Worm (Caenorhabditis elegans) whole organism, L1 larva: ENCODE data around the gene Y97E10C.1.

Source experiments
- C04F5.9 ChIP-seq: sonication (generic microtip); optimal IDR thresholded peaks from 2 replicates; lab custom pipeline; 2016; ENCODE audit warnings: missing genetic modification characterization, missing compliant biosample characterization
- C16A3.4 ChIP-seq: fragments of 150-350 bp; optimal IDR thresholded peaks from 2 replicates; lab custom pipeline; 2014; ENCODE audit warnings: missing biosample characterization, missing genetic modification characterization
- aly-2 ChIP-seq: fragments of 150-350 bp; optimal IDR thresholded peaks from 2 replicates; lab custom pipeline; 2014; ENCODE audit warnings: missing biosample characterization, missing genetic modification characterization
- ces-1 ChIP-seq: fragments of 150-350 bp; optimal IDR thresholded peaks from 2 replicates; lab custom pipeline; 2014; ENCODE audit warnings: missing biosample characterization, missing genetic modification reagents, missing genetic modification characterization
- dpl-1 ChIP-seq, 3 experiments: fragments of 150-350 bp in 2 of 3; sonication (generic microtip) in 1 of 3; optimal IDR thresholded peaks; 2 replicates each; lab custom pipeline; 2014 to 2017; ENCODE audit warnings: missing biosample characterization in 3 of 3, missing genetic modification characterization in 3 of 3, missing genetic modification reagents in 3 of 3
- efl-1 ChIP-seq, 4 experiments: fragments of 150-350 bp; optimal IDR thresholded peaks in 3 of 4; peaks in 1 of 4; 1 replicate in 1 of 4; 2 replicates in 3 of 4; lab custom pipeline; 2014; ENCODE audit warnings: missing biosample characterization in 2 of 4, missing genetic modification characterization in 2 of 4, missing genetic modification reagents in 2 of 4
- efl-3 ChIP-seq: fragments of 200-800 bp; sonication (Bioruptor generic); optimal IDR thresholded peaks from 2 replicates; lab custom pipeline; 2018; ENCODE audit warnings: mild to moderate bottlenecking, missing genetic modification characterization, missing compliant biosample characterization
- elt-2 ChIP-seq: sonication (generic microtip); optimal IDR thresholded peaks from 2 replicates; lab custom pipeline; 2016; ENCODE audit warnings: missing genetic modification characterization, mild to moderate bottlenecking, inconsistent platforms, missing compliant biosample characterization, missing genetic modification reagents
- ets-5 ChIP-seq: fragments of 200-800 bp; sonication (Bioruptor generic); IDR thresholded peaks from 2 replicates; pipeline ENCODE4 v1.3.6; 2022; ENCODE audit warnings: missing genetic modification characterization, missing compliant biosample characterization
- fkh-8 ChIP-seq: sonication (generic microtip); optimal IDR thresholded peaks from 2 replicates; lab custom pipeline; 2016; ENCODE audit warnings: mild to moderate bottlenecking, missing genetic modification characterization, missing compliant biosample characterization
- fos-1 ChIP-seq: fragments of 150-350 bp; optimal IDR thresholded peaks from 2 replicates; lab custom pipeline; 2014; ENCODE audit warnings: missing biosample characterization, missing genetic modification characterization
- grh-1 ChIP-seq: fragments of 200-800 bp; sonication (Bioruptor generic); IDR thresholded peaks from 2 replicates; pipeline ENCODE4 v1.3.6; 2022; ENCODE audit warnings: missing genetic modification reagents, missing genetic modification characterization, missing compliant biosample characterization
- hlh-17 ChIP-seq: fragments of 200-800 bp; sonication (Bioruptor generic); optimal IDR thresholded peaks from 2 replicates; lab custom pipeline; 2018; ENCODE audit warnings: missing genetic modification characterization, mild to moderate bottlenecking, missing compliant biosample characterization, moderate library complexity, borderline replicate concordance
- irx-1 ChIP-seq: sonication (generic microtip); optimal IDR thresholded peaks from 2 replicates; lab custom pipeline; 2016; ENCODE audit warnings: missing genetic modification characterization, missing compliant biosample characterization
- isw-1 ChIP-seq: fragments of 200-800 bp; sonication (Bioruptor generic); IDR thresholded peaks from 2 replicates; pipeline ENCODE4 v1.3.6; 2022; ENCODE audit warnings: missing genetic modification characterization, missing compliant biosample characterization
- jun-1 ChIP-seq: fragments of 150-350 bp; optimal IDR thresholded peaks from 2 replicates; lab custom pipeline; 2014; ENCODE audit warnings: missing biosample characterization, missing genetic modification reagents, missing genetic modification characterization
- lin-13 ChIP-seq: fragments of 150-350 bp; optimal IDR thresholded peaks from 2 replicates; lab custom pipeline; 2014; ENCODE audit warnings: missing biosample characterization, missing genetic modification reagents, missing genetic modification characterization
- lin-14 ChIP-seq: fragments of 200-800 bp; sonication (Bioruptor generic); optimal IDR thresholded peaks from 2 replicates; lab custom pipeline; 2018; ENCODE audit warnings: mild to moderate bottlenecking, missing genetic modification characterization, moderate library complexity, missing compliant biosample characterization
- lin-15B ChIP-seq: fragments of 150-350 bp; sonication (generic microtip); optimal IDR thresholded peaks from 3 replicates; lab custom pipeline; 2014; ENCODE audit warnings: missing biosample characterization, missing genetic modification characterization
- lin-35 ChIP-seq, 2 experiments: fragments of 150-350 bp; optimal IDR thresholded peaks; 2 replicates each; lab custom pipeline; 2014; ENCODE audit warnings: missing biosample characterization in 2 of 2, missing genetic modification characterization in 2 of 2, missing genetic modification reagents in 2 of 2
- lin-39 ChIP-seq: fragments of 150-350 bp; optimal IDR thresholded peaks from 2 replicates; lab custom pipeline; 2014; ENCODE audit warnings: missing biosample characterization, missing genetic modification reagents, missing genetic modification characterization
- lir-3 ChIP-seq: sonication (generic microtip); optimal IDR thresholded peaks from 2 replicates; lab custom pipeline; 2016; ENCODE audit warnings: mild to moderate bottlenecking, missing genetic modification characterization, moderate library complexity, missing compliant biosample characterization; ENCODE audit not compliant: poor library complexity
- lsy-2 ChIP-seq, 2 experiments: fragments of 150-350 bp; optimal IDR thresholded peaks; 2 replicates each; lab custom pipeline; 2014; ENCODE audit warnings: missing biosample characterization in 2 of 2, missing genetic modification characterization in 2 of 2
- mef-2 ChIP-seq: fragments of 150-350 bp; optimal IDR thresholded peaks from 2 replicates; lab custom pipeline; 2014; ENCODE audit warnings: missing biosample characterization, missing genetic modification characterization
- nhr-19 ChIP-seq: fragments of 200-800 bp; sonication (Bioruptor generic); conservative IDR thresholded peaks from 2 replicates; pipeline ENCODE4 v1.3.6; 2022; ENCODE audit warnings: missing genetic modification characterization, missing compliant biosample characterization
- nhr-237 ChIP-seq: fragments of 150-350 bp; optimal IDR thresholded peaks from 2 replicates; lab custom pipeline; 2014; ENCODE audit warnings: missing biosample characterization, missing genetic modification characterization
- nhr-28 ChIP-seq: fragments of 150-350 bp; optimal IDR thresholded peaks from 2 replicates; lab custom pipeline; 2014; ENCODE audit warnings: missing biosample characterization, missing genetic modification characterization
- nhr-71 ChIP-seq: sonication (generic microtip); optimal IDR thresholded peaks from 2 replicates; lab custom pipeline; 2016; ENCODE audit warnings: mild to moderate bottlenecking, missing genetic modification characterization, moderate library complexity, missing compliant biosample characterization
- nhr-76 ChIP-seq: sonication (generic microtip); optimal IDR thresholded peaks from 2 replicates; lab custom pipeline; 2017; ENCODE audit warnings: missing biosample characterization, missing genetic modification characterization
- nhr-77 ChIP-seq: fragments of 150-350 bp; optimal IDR thresholded peaks from 2 replicates; lab custom pipeline; 2014; ENCODE audit warnings: missing biosample characterization, missing genetic modification characterization
- nhr-90 ChIP-seq: sonication (generic microtip); optimal IDR thresholded peaks from 2 replicates; lab custom pipeline; 2016; ENCODE audit warnings: mild to moderate bottlenecking, missing genetic modification characterization, missing compliant biosample characterization; ENCODE audit not compliant: poor library complexity
- pag-3 ChIP-seq: sonication (generic microtip); optimal IDR thresholded peaks from 2 replicates; lab custom pipeline; 2017; ENCODE audit warnings: missing genetic modification characterization, mild to moderate bottlenecking, missing compliant biosample characterization, antibody characterized with exemption, borderline replicate concordance; ENCODE audit not compliant: insufficient read depth
- pax-3 ChIP-seq: fragments of 200-800 bp; sonication (Bioruptor generic); optimal IDR thresholded peaks from 2 replicates; lab custom pipeline; 2018; ENCODE audit warnings: mild to moderate bottlenecking, missing genetic modification characterization, moderate library complexity, missing compliant biosample characterization
- rnt-1 ChIP-seq: sonication (generic microtip); optimal IDR thresholded peaks from 2 replicates; lab custom pipeline; 2016; ENCODE audit warnings: mild to moderate bottlenecking, missing genetic modification characterization, moderate library complexity, missing compliant biosample characterization
- snpc-4 ChIP-seq: fragments of 150-350 bp; optimal IDR thresholded peaks from 2 replicates; lab custom pipeline; 2014; ENCODE audit warnings: missing biosample characterization, missing genetic modification characterization
- snu-23 ChIP-seq: sonication (generic microtip); optimal IDR thresholded peaks from 2 replicates; lab custom pipeline; 2016; ENCODE audit warnings: missing genetic modification characterization, missing compliant biosample characterization
- sox-4 ChIP-seq: sonication (generic microtip); optimal IDR thresholded peaks from 2 replicates; lab custom pipeline; 2016; ENCODE audit warnings: missing genetic modification characterization, missing compliant biosample characterization
- swsn-7 ChIP-seq: sonication (generic microtip); optimal IDR thresholded peaks from 2 replicates; lab custom pipeline; 2016; ENCODE audit warnings: missing genetic modification characterization, missing compliant biosample characterization
- tbx-2 ChIP-seq: sonication (generic microtip); optimal IDR thresholded peaks from 2 replicates; lab custom pipeline; 2016; ENCODE audit warnings: missing genetic modification characterization, missing compliant biosample characterization
- tlp-1 ChIP-seq: fragments of 150-350 bp; optimal IDR thresholded peaks from 2 replicates; lab custom pipeline; 2014; ENCODE audit warnings: missing biosample characterization, missing genetic modification characterization
- unc-130 ChIP-seq: fragments of 150-350 bp; optimal IDR thresholded peaks from 2 replicates; lab custom pipeline; 2017; ENCODE audit warnings: missing biosample characterization, missing genetic modification characterization, inconsistent platforms
- unc-62 ChIP-seq: fragments of 150-350 bp; optimal IDR thresholded peaks from 2 replicates; lab custom pipeline; 2014; ENCODE audit warnings: missing biosample characterization, missing genetic modification reagents, missing genetic modification characterization
- unc-86 ChIP-seq: sonication (generic microtip); optimal IDR thresholded peaks from 2 replicates; lab custom pipeline; 2016; ENCODE audit warnings: missing genetic modification characterization, missing compliant biosample characterization
- unc-98 ChIP-seq: fragments of 200-800 bp; sonication (Bioruptor generic); IDR thresholded peaks from 2 replicates; pipeline ENCODE4 v1.3.6; 2022; ENCODE audit warnings: missing genetic modification characterization, missing compliant biosample characterization
- vab-15 ChIP-seq: sonication (generic microtip); optimal IDR thresholded peaks from 2 replicates; lab custom pipeline; 2017; ENCODE audit warnings: missing genotype, mild to moderate bottlenecking, missing genetic modification characterization, missing compliant biosample characterization
- zag-1 ChIP-seq: fragments of 150-350 bp; optimal IDR thresholded peaks from 2 replicates; lab custom pipeline; 2014; ENCODE audit warnings: missing biosample characterization, missing genetic modification characterization
- ztf-11 ChIP-seq, 2 experiments: sonication (generic microtip); optimal IDR thresholded peaks; 2 replicates each; lab custom pipeline; 2016 to 2017; ENCODE audit warnings: missing genetic modification characterization in 2 of 2, missing biosample characterization in 1 of 2, missing compliant biosample characterization in 1 of 2

The Y97E10C.1 gene

ce11 chrV:7754557-7754956 lies 25.9 kb downstream of the Y97E10C.1 start, which contains the start of gene T05B11.4:
TSS of gene T05B11.4 (minus strand) at chrV:7754657.
- no peak for TF ChIP-seq C04F5.9
- no peak for TF ChIP-seq rnt-1
- TF ChIP-seq nhr-28 (tag; lab: Kevin White, UChicago), result no peak
- no peak for TF ChIP-seq lir-3
- no peak for TF ChIP-seq zag-1
- TF ChIP-seq snpc-4 (tag; lab: Kevin White, UChicago), result no peak
- TF ChIP-seq ztf-11 (tag; optimal IDR thresholded peaks at IDR 0.05; lab: Kevin White, UChicago), result no peak
- no peak for TF ChIP-seq isw-1 (GFP tag; lab: Robert Waterston, UW)
- no peak for TF ChIP-seq lin-35 (GFP tag; optimal IDR thresholded peaks at IDR 0.05; lab: Kevin White, UChicago)
- TF ChIP-seq nhr-76 (tag; lab: Kevin White, UChicago), result no peak
- TF ChIP-seq nhr-90 (tag; lab: Kevin White, UChicago), result no peak
- no peak for TF ChIP-seq sox-4 (tag; lab: Kevin White, UChicago)
- TF ChIP-seq nhr-77 (tag; lab: Kevin White, UChicago), result no peak
- no peak for TF ChIP-seq ces-1 (GFP tag; lab: Kevin White, UChicago)
- no peak for TF ChIP-seq fos-1
- TF ChIP-seq nhr-237 (tag; lab: Kevin White, UChicago), result no peak

- peak; percentile 38 for TF ChIP-seq elt-2
- TF ChIP-seq nhr-237 (tag; lab: Kevin White, UChicago), result no peak
These were observed 27.3 kb downstream of the Y97E10C.1 start for ce11 chrV:7755991-7756390.

ce11 chrV:7759270-7759669 lies 30.6 kb downstream of the Y97E10C.1 start:
- TF ChIP-seq sox-4 (tag; lab: Kevin White, UChicago), result no peak
- no peak for TF ChIP-seq jun-1 (tag; lab: Kevin White, UChicago)
- peak; percentile 97 for TF ChIP-seq lin-14
- no peak for TF ChIP-seq nhr-76 (tag; lab: Kevin White, UChicago)
- peak; percentile 39 for TF ChIP-seq swsn-7 (tag; lab: Kevin White, UChicago)
- TF ChIP-seq fos-1, result peak; percentile 49
- TF ChIP-seq mef-2 (tag; lab: Kevin White, UChicago), result peak; percentile 16
- no peak for TF ChIP-seq lin-15B (tag; lab: Kevin White, UChicago)
- peak; percentile 53 for TF ChIP-seq irx-1
- TF ChIP-seq tlp-1 (tag; lab: Kevin White, UChicago), result no peak
- TF ChIP-seq efl-3 (GFP tag; lab: Kevin White, UChicago), result no peak
- peak; percentile 86 for TF ChIP-seq nhr-71 (tag; lab: Kevin White, UChicago)
- no peak for TF ChIP-seq hlh-17 (GFP tag; lab: Kevin White, UChicago)
- TF ChIP-seq tbx-2, result peak; percentile 56
- TF ChIP-seq unc-86 (tag; lab: Kevin White, UChicago), result no peak
- TF ChIP-seq aly-2 (tag; lab: Kevin White, UChicago), result no peak
- TF ChIP-seq unc-62 (GFP tag; lab: Kevin White, UChicago), result no peak
- peak; percentile 44 for TF ChIP-seq unc-130 (tag; lab: Kevin White, UChicago)
- TF ChIP-seq lsy-2 (tag; optimal IDR thresholded peaks at IDR 0.05; lab: Kevin White, UChicago), result peak; percentile 44 to 75
- TF ChIP-seq nhr-19, result peak; percentile 58
- TF ChIP-seq efl-1 (optimal IDR thresholded peaks at IDR 0.05; lab: Kevin White, UChicago), result peak; percentile 49 to 61
- peak; percentile 34 to 93 for TF ChIP-seq efl-1 (GFP tag; optimal IDR thresholded peaks at IDR 0.05 in 1 of 2; lab: Kevin White, UChicago)
- TF ChIP-seq nhr-77 (tag; lab: Kevin White, UChicago), result no peak
- TF ChIP-seq unc-98 (GFP tag; lab: Robert Waterston, UW), result no peak
- TF ChIP-seq vab-15 (tag; lab: Kevin White, UChicago), result peak; percentile 72
- peak; percentile 20 for TF ChIP-seq C16A3.4 (tag; lab: Kevin White, UChicago)
- no peak for TF ChIP-seq ets-5 (GFP tag; lab: Robert Waterston, UW)
- peak; percentile 31 to 59 (median 53) for TF ChIP-seq dpl-1 (GFP tag; optimal IDR thresholded peaks at IDR 0.05; lab: Kevin White, UChicago)
- TF ChIP-seq pag-3 (tag; lab: Kevin White, UChicago), result no peak
- peak; percentile 45 for TF ChIP-seq lin-13 (GFP tag; lab: Kevin White, UChicago)
- TF ChIP-seq snu-23 (GFP tag; lab: Kevin White, UChicago), result peak; percentile 89
- peak; percentile 61 for TF ChIP-seq rnt-1
- TF ChIP-seq zag-1, result peak; percentile 13
- no peak for TF ChIP-seq fkh-8 (tag; lab: Kevin White, UChicago)
- TF ChIP-seq lin-39, result no peak
- TF ChIP-seq pax-3 (tag; lab: Kevin White, UChicago), result no peak
- peak; percentile 19; the same call in 1 of the 2 replicates for TF ChIP-seq isw-1 (GFP tag; lab: Robert Waterston, UW)
- no peak for TF ChIP-seq elt-2
- TF ChIP-seq nhr-237 (tag; lab: Kevin White, UChicago), result no peak
- no peak for TF ChIP-seq grh-1 (GFP tag; lab: Robert Waterston, UW)
